Worm (Caenorhabditis elegans) whole organism, L4/young adult: Measurements from ENCODE around the gene B0228.7.

Source experiments
- W03F9.2 ChIP-seq: fragments of 150-350 bp; optimal IDR thresholded peaks from 2 replicates; lab custom pipeline; 2014; ENCODE audit warnings: missing biosample characterization, missing genetic modification characterization
- dao-5 ChIP-seq: sonication (generic microtip); optimal IDR thresholded peaks from 2 replicates; lab custom pipeline; 2016; ENCODE audit warnings: missing genotype, missing genetic modification characterization, moderate library complexity, missing compliant biosample characterization
- him-1 ChIP-seq: sonication (generic microtip); optimal IDR thresholded peaks from 2 replicates; lab custom pipeline; 2016; ENCODE audit warnings: missing genotype, missing genetic modification reagents, missing genetic modification characterization, missing compliant biosample characterization

The B0228.7 gene

DNA sequence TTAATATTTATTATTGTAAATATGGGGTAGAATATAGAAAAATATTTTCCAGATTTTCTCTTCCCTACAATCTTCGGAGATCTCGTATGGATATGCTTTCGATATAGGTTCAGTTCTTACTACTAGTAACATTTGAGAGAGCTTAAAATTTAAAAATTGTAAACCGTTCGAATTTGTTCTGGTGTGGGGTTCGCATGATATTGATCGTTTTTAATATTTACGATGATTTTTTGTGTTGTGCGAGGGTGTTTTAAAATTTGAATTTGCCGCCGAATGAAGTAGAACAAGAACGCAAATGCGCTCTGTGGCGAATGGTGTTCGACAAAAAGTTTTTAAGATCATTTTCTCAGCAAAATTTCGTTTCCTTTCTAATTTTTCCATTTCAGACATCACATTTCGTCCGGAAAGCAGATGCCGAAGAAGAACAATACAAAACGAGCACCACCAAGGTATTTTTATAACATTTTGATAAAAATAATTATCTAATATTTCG lies 24.7 kb upstream of the B0228.7 start, which contains the start of gene skr-17:
TSS of gene skr-17 (plus strand) at position 51 of the 493 bp plus-strand sequence.
- TF ChIP-seq dao-5 (tag; lab: Kevin White, UChicago) (no peak), him-1 (tag; lab: Kevin White, UChicago) (no peak), W03F9.2 (no peak)

DNA sequence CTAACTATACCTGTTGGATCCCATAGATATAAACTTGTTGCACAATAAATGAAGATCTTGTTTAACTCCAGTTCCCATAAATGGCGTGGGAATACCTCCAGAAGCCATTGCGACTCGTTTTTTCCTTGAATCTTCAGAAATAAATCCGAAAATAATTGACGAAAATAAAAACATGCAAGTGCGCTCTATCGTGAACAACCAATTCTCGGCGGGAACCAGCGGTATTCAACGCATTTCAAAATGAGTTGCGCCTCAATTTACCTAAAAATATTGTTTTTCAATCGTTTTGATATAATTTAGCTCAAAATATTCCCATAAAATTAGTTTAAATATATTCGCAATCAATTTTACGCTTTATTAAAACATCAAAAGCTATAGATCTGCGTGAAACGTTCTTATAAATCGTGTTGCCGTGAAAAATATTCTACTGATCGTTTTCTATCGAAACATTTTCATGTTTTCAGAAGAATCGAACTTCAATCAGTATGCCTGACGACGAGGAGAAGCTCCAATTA lies 22.3 kb upstream of the B0228.7 start, which contains the start of the genes snpc-1.1 and spdl-1:
TSS of gene snpc-1.1 (minus strand) at position 200 of the 515 bp plus-strand sequence.
TSS of gene spdl-1 (plus strand) at position 465 of the 515 bp plus-strand sequence.
- TF ChIP-seq W03F9.2 (no peak), him-1 (tag; lab: Kevin White, UChicago) (no peak), dao-5 (tag; lab: Kevin White, UChicago) (no peak)

DNA sequence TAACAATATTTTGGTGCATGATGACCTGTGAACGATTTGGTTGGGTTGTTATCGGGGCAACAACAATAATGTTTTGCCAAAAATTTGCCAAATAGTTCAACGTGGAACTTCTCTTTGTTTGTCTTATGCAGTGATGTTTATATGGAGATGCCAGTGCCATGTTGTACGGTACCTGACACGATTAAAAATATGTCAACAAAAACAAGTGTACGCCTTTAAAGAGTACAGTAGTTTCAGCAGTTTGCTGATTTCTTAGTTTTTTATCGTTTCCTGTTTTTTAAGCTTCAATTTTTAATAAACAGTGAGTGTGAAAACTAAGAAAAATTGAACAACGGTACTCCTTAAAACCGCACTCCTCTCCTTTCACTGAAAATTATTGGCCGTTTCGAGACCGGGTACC lies 19.4 kb upstream of the B0228.7 start:
- TF ChIP-seq W03F9.2 = no peak
- TF ChIP-seq dao-5 (tag; lab: Kevin White, UChicago) = no peak
- no peak for TF ChIP-seq him-1 (tag; lab: Kevin White, UChicago)

DNA sequence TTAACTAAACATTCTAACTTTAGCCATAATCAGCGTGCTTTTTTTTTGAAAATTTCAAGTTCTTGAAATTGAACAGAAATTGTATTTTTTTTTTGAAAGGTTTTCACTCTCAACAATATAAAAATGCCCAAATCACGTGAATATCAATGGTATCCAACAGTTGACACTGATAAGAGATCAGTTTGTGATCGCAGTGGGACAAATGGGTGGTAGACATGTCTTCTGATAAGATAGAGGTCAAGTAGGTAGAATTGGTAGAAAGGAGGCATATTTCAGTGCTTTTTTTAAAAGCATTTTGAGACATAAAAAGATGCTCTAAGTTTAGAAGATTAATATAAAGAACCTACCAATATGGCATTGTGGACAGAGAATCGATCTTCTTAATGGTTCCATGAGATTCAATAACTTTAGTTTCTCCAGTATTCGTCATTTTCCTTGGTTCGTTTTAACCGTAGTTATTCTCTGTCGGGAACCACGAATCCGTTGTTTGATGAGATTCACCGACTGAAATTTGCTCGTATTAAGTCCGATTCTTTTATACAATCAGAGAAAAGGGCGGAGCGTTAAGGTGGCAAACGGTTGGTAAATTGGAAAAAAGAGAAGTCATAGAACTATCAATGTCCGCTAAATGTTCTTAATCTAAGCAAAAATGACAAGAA lies 18.6 kb upstream of the B0228.7 start, which contains the start of gene mthf-1:
TSS of gene mthf-1 (minus strand) at position 504 of the 659 bp plus-strand sequence.
- TF ChIP-seq W03F9.2 = no peak
- TF ChIP-seq him-1 (tag; lab: Kevin White, UChicago) = no peak
- TF ChIP-seq dao-5 (tag; lab: Kevin White, UChicago) = no peak

DNA sequence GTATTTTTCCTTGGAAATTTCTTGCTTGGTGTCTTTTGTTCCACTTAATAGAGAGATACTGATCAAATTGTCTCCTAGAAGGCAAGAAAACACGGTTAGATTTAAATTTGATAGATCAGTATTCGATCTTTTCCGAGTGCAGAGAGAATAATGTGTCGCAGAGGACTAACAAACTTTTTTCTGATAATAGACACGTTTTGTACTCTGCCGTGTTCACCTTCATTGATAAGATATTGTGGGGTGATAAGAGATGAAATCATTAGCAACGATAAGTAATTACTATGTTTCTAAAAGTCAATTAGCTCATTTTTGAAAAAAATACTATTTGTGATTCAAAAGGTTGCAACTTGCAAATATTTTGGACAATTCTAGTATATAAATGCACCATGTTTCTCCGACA lies 17.9 kb upstream of the B0228.7 start:
- TF ChIP-seq him-1 (tag; lab: Kevin White, UChicago) = no peak
- no peak for TF ChIP-seq dao-5 (tag; lab: Kevin White, UChicago)
- no peak for TF ChIP-seq W03F9.2

DNA sequence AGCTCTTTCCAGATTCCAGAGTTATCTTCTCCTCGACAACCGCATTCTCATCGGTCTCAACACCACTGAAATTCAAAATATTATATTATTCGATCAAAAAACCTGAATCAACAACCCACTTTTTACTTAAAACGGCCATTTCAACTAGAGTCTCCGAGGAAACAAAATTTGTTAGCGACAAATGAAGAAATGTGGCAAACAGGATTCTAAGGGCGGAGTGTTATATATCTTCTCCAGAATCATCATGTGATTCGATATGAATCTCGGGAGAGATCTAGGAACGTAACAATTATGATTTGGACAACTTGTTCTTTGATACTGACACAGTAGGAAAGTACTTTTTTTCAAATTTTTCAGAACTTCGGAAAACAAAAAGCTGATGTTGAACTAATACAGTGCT lies 17.4 kb upstream of the B0228.7 start:
- TF ChIP-seq him-1 (tag; lab: Kevin White, UChicago) (no peak), dao-5 (tag; lab: Kevin White, UChicago) (no peak), W03F9.2 (no peak)

DNA sequence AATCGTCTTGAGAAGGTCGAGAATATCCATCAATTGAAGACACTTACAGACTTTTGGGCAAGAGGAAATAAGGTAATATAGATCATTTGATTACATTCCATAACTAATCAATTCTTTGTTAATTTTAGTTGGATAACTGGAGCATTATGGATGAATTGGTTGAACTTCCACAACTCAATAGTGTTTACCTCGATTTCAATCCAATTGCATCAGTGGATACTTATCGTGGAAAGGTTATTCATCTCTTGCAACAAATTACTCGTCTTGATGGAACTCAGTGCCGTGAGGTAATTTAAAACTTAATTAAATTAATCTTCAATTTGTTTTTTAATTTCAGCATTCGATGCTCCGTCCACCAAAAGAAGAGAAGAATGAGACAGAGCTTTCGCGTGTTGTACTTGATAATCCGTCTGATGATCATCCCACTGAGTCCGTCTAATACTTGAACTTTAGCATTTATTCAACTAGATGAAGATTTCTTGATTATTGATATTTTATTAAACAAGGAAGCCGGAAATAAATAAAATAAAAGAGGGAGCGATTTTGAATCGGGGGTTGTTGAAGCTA lies 14.7 kb upstream of the B0228.7 start:
- TF ChIP-seq dao-5 (tag; lab: Kevin White, UChicago) = no peak
- no peak for TF ChIP-seq him-1 (tag; lab: Kevin White, UChicago)
- no peak for TF ChIP-seq W03F9.2

DNA sequence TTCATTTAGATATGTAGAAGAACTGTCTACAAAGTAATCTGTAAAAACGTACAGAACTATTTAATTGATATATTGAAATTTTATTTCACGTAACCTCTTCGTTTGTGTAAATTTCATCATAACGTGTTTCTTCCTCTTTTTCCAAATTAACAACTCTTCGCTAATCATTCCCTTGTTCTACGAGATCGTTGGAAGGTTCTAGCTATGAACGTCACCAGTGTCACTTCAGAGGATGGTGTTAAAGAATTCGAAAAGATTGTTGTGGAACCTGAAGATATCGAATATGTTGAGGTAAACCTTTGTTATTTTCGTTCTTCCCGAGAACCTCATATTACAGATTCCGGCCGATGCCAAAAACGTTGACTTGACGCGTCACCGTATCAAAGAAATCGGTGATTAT lies 13.6 kb upstream of the B0228.7 start, which contains the start of gene C06A8.6:
TSS of gene C06A8.6 (plus strand) at position 89 of the 400 bp plus-strand sequence.
- TF ChIP-seq W03F9.2 = no peak
- no peak for TF ChIP-seq him-1 (tag; lab: Kevin White, UChicago)
- TF ChIP-seq dao-5 (tag; lab: Kevin White, UChicago) = no peak

DNA sequence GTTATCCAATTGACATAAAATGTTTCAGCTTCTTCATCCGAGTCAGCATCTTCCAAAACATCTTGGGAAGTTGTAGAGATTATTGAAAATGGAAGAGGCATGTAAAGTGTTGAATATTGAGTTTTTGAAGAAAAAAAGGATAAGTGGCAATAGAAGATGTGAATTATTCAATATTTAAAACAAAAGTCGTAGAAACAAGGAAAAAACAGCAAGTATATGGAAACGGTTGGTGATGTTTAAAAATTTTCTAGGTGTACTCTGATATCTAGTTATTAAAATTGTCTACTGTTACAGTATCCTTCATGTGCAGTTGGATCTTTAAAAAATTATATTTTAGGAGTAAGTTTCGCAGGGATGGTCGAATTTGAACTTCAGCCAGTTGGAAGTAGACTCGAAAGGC lies 13.1 kb upstream of the B0228.7 start, which contains the start of gene C06A8.8:
TSS of gene C06A8.8 (minus strand) at position 101 of the 400 bp plus-strand sequence.
- TF ChIP-seq W03F9.2 (no peak), dao-5 (tag; lab: Kevin White, UChicago) (no peak), him-1 (tag; lab: Kevin White, UChicago) (no peak)

DNA sequence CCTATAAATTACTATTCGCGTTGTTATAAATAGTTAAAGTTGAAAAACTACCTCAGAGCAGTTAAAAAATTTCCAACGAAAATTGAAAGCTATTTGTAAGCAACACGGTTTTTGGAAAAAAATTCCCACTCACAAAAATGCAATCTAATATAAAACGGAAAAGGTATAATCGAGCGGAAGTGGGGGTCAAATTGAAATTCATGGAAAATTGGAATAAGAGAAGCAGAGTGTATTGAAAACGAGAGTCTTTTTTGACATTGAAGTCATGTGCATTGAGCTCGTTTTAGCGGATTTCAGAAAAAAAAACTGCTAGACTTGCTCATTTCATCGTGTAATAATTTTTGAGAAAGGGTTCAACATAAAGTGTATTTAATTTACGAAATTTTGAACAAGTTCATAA lies 11.4 kb upstream of the B0228.7 start:
- TF ChIP-seq dao-5 (tag; lab: Kevin White, UChicago) (no peak), W03F9.2 (no peak), him-1 (tag; lab: Kevin White, UChicago) (no peak)

DNA sequence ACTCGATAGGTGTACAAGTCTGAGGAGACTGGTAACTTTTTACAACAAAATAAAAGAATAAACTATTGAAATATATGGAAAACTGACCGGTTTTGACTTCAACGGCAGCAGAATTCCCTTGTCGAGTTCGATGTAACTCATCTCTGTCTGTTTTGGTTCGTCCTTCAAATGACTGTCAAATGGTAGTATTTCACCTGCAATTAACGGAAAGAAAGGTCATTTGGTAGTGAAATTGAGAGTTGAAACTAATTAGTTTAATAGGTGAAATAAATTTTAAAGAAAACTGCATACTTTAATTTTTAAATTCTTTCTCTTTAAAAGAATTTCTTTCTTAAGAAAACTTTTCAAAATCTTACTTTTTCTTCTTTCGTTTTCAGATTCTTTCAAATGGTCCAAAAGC lies 10.4 kb upstream of the B0228.7 start:
- no peak for TF ChIP-seq dao-5 (tag; lab: Kevin White, UChicago)
- no peak for TF ChIP-seq him-1 (tag; lab: Kevin White, UChicago)
- no peak for TF ChIP-seq W03F9.2

DNA sequence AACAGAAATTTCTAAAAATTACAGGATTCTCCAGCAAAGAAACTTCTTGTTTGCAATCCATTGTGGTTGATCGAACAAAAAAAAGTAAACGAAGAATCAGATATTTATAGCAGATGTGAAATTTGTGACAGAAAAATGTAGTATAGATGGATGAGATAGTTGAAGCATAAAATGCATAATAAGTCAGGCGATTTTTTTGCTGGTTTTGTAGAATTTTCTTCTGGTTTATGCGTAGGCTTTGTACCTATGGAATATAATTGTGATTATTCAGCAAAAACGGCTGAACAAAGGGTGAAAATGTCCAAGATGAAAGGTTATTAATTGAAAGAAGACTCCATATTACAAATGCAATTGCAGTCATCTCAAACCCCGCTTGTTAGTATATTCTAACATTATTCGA lies 6.6 kb upstream of the B0228.7 start, which contains the start of gene srh-39:
TSS of gene srh-39 (minus strand) at position 101 of the 400 bp plus-strand sequence.
- TF ChIP-seq dao-5 (tag; lab: Kevin White, UChicago) (no peak), W03F9.2 (no peak), him-1 (tag; lab: Kevin White, UChicago) (no peak)

DNA sequence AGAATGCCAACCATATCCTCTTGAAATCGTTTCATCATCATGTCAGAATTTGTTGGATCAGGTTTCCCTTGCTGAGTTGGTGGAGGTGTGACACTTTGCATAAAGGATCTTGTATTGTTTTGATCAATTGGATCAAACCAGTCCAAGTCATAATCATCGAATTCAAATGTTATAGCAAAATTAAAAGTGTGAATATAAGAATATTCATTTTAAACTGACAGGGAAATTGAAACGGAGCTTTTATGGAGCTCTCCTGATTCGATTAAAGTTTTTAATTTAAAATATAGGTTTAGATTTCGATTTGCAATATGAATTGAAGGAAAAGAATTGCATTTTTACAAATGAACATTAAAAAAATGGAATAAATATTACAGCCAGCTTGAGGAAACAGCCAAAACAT lies 4.7 kb upstream of the B0228.7 start, which contains the start of gene B0228.9:
TSS of gene B0228.9 (minus strand) at position 101 of the 400 bp plus-strand sequence.
- TF ChIP-seq W03F9.2 (no peak), him-1 (tag; lab: Kevin White, UChicago) (no peak), dao-5 (tag; lab: Kevin White, UChicago) (no peak)

DNA sequence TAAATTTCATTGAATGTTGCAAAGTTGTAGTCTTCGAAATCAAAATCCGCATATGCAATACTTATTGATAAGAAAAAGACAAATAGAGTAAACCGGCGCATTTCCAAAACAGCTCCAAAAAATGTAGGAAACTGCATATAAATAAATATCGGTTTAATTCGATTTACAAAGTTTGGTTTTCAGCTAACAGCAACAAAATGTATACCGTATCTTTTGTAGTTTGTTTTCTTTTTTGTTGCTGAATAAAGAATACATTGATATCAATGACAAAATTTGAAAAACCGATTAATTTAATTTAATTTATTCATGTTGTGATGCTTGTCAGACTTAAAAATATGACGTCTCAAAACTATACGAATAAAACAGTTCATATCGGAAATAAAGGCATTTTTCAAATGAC lies 2.6 kb upstream of the B0228.7 start, which contains the start of gene B0228.8:
TSS of gene B0228.8 (minus strand) at position 101 of the 400 bp plus-strand sequence.
- TF ChIP-seq W03F9.2 (no peak), him-1 (tag; lab: Kevin White, UChicago) (no peak), dao-5 (tag; lab: Kevin White, UChicago) (no peak)
